Worm (Caenorhabditis elegans) whole organism, late embryonic: ENCODE data around the gene srsx-32.

Source experiments
- ama-1 ChIP-seq: fragments of 150-350 bp; optimal IDR thresholded peaks from 2 replicates; lab custom pipeline; 2014
- nfya-1 ChIP-seq: sonication (generic microtip); optimal IDR thresholded peaks from 2 replicates; lab custom pipeline; 2017; ENCODE audit warnings: missing genetic modification characterization, mild to moderate bottlenecking, missing compliant biosample characterization, antibody characterized with exemption, moderate library complexity
- pha-2 ChIP-seq: sonication (generic microtip); optimal IDR thresholded peaks from 2 replicates; lab custom pipeline; 2017; ENCODE audit warnings: mild to moderate bottlenecking, missing genetic modification characterization, missing compliant biosample characterization
- unc-42 ChIP-seq: sonication (generic microtip); optimal IDR thresholded peaks from 2 replicates; lab custom pipeline; 2016; ENCODE audit warnings: missing genotype, missing genetic modification characterization, missing compliant biosample characterization

DNA sequence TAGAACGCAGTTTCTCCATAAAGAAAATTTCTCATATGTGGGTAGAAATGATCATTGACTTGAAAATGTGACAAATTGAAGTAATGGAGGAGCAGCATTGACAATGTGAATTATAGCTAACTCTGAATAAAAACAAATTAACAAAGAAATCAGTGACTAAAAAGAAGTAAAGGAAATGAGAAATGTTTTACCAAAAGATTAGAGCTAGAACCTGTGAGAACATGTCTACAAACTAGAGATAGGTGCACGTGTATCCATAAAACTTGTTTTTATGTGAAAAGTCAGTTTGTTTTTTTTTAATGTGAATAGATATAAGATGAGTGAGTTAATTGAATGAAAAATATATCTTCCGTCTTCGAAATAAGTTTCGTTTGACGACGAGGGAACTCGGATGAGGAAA is 38.1 kb upstream of the srsx-32 start, which contains the start of gene sre-12:
- TF ChIP-seq nfya-1 (tag; lab: Kevin White, UChicago): no peak
- no peak for TF ChIP-seq ama-1
- TF ChIP-seq unc-42 (tag; lab: Kevin White, UChicago): no peak
- no peak for TF ChIP-seq pha-2 (tag; lab: Kevin White, UChicago)
